Worm (Caenorhabditis elegans) whole organism, young adult: ENCODE measurements around the gene acr-12.
A peak's percentile ranks its signal among the peaks of the same experiment; 100 is the strongest.

Experiments
- B0336.3 ChIP-seq: fragments of 200-800 bp; sonication (Bioruptor generic); IDR thresholded peaks from 2 replicates; pipeline ENCODE4 v1.3.6; 2022; ENCODE audit warnings: missing genetic modification characterization, missing compliant biosample characterization
- F33H1.4 ChIP-seq: fragments of 200-800 bp; sonication (Bioruptor generic); IDR thresholded peaks from 2 replicates; pipeline ENCODE4 v1.3.6; 2022; ENCODE audit warnings: missing genetic modification reagents, missing genetic modification characterization, missing compliant biosample characterization
- F37B4.10 ChIP-seq: fragments of 200-800 bp; sonication (Bioruptor generic); IDR thresholded peaks from 2 replicates; pipeline ENCODE4 v1.3.6; 2022; ENCODE audit warnings: missing genetic modification characterization, missing compliant biosample characterization
- F52B5.7 ChIP-seq: sonication (generic microtip); optimal IDR thresholded peaks from 2 replicates; lab custom pipeline; 2016; ENCODE audit warnings: mild to moderate bottlenecking, missing genetic modification characterization, missing compliant biosample characterization
- K11D2.4 ChIP-seq: fragments of 200-800 bp; sonication (Bioruptor generic); IDR thresholded peaks from 2 replicates; pipeline ENCODE4 v1.3.6; 2022; ENCODE audit warnings: missing genetic modification reagents, missing genetic modification characterization, missing compliant biosample characterization
- T26A5.8 ChIP-seq: sonication (generic microtip); optimal IDR thresholded peaks from 2 replicates; lab custom pipeline; 2016; ENCODE audit warnings: missing genetic modification characterization, missing compliant biosample characterization
- akir-1 ChIP-seq: fragments of 200-800 bp; sonication (Bioruptor generic); optimal IDR thresholded peaks from 2 replicates; lab custom pipeline; 2018; ENCODE audit warnings: mild to moderate bottlenecking, missing genetic modification characterization, moderate library complexity, missing compliant biosample characterization
- cebp-1 ChIP-seq, 2 experiments: fragments of 200-800 bp in 1 of 2; sonication (Bioruptor generic) in 1 of 2; sonication (generic microtip) in 1 of 2; IDR thresholded peaks in 1 of 2; optimal IDR thresholded peaks in 1 of 2; 2 replicates each; pipeline versions ENCODE4 v1.3.6 to Lab custom; 2017 to 2022; ENCODE audit warnings: missing compliant biosample characterization in 2 of 2, missing genetic modification characterization in 2 of 2, mild to moderate bottlenecking in 1 of 2, missing genetic modification reagents in 1 of 2, moderate library complexity in 1 of 2
- ceh-100 ChIP-seq: fragments of 200-800 bp; sonication (Bioruptor generic); IDR thresholded peaks from 2 replicates; pipeline ENCODE4 v1.3.6; 2022; ENCODE audit warnings: missing genetic modification reagents, missing genetic modification characterization, missing compliant biosample characterization
- chd-7 ChIP-seq: sonication (generic microtip); optimal IDR thresholded peaks from 2 replicates; lab custom pipeline; 2016; ENCODE audit warnings: mild to moderate bottlenecking, missing genetic modification characterization, moderate library complexity, missing compliant biosample characterization
- dpl-1 ChIP-seq: fragments of 150-350 bp; optimal IDR thresholded peaks from 2 replicates; lab custom pipeline; 2014; ENCODE audit warnings: missing biosample characterization, missing genetic modification reagents, missing genetic modification characterization
- efl-1 ChIP-seq: fragments of 150-350 bp; optimal IDR thresholded peaks from 2 replicates; lab custom pipeline; 2014; ENCODE audit warnings: missing biosample characterization, missing genetic modification reagents, missing genetic modification characterization
- egl-44 ChIP-seq: fragments of 200-800 bp; sonication (Bioruptor generic); IDR thresholded peaks from 2 replicates; pipeline ENCODE4 v1.3.6; 2022; ENCODE audit warnings: missing genetic modification reagents, missing genetic modification characterization, missing compliant biosample characterization
- ekl-4 ChIP-seq: fragments of 200-800 bp; sonication (Bioruptor generic); IDR thresholded peaks from 2 replicates; pipeline ENCODE4 v1.3.6; 2022; ENCODE audit warnings: missing genetic modification reagents, missing genetic modification characterization, missing compliant biosample characterization
- hmg-20 ChIP-seq: fragments of 200-800 bp; sonication (Bioruptor generic); IDR thresholded peaks from 2 replicates; pipeline ENCODE4 v1.3.6; 2022; ENCODE audit warnings: missing genetic modification reagents, missing genetic modification characterization, missing compliant biosample characterization
- hsf-1 ChIP-seq: fragments of 200-800 bp; sonication (Bioruptor generic); IDR thresholded peaks from 2 replicates; pipeline ENCODE4 v1.3.6; 2022; ENCODE audit warnings: missing genetic modification reagents, missing genetic modification characterization, missing compliant biosample characterization
- lag-1 ChIP-seq: fragments of 200-800 bp; sonication (Bioruptor generic); IDR thresholded peaks from 2 replicates; pipeline ENCODE4 v1.3.6; 2022; ENCODE audit warnings: missing genetic modification reagents, missing genetic modification characterization, missing compliant biosample characterization
- let-526 ChIP-seq: fragments of 200-800 bp; sonication (Bioruptor generic); IDR thresholded peaks from 2 replicates; pipeline ENCODE4 v1.3.6; 2022; ENCODE audit warnings: missing genetic modification reagents, missing genetic modification characterization, missing compliant biosample characterization
- lin-35 ChIP-seq, 3 experiments: fragments of 150-350 bp in 2 of 3; sonication (generic microtip) in 1 of 3; optimal IDR thresholded peaks; 2 replicates each; lab custom pipeline; 2014 to 2018; ENCODE audit warnings: missing biosample characterization in 3 of 3, missing genetic modification characterization in 3 of 3, missing genetic modification reagents in 3 of 3
- lin-40 ChIP-seq: sonication (generic microtip); optimal IDR thresholded peaks from 2 replicates; lab custom pipeline; 2016; ENCODE audit warnings: missing genetic modification characterization, mild to moderate bottlenecking, missing compliant biosample characterization, missing genotype, missing genetic modification reagents
- lir-1 ChIP-seq: fragments of 200-800 bp; sonication (Bioruptor generic); conservative IDR thresholded peaks from 2 replicates; pipeline ENCODE4 v1.3.6; 2022; ENCODE audit warnings: missing genetic modification reagents, missing genetic modification characterization, missing compliant biosample characterization
- madf-8 ChIP-seq: fragments of 200-800 bp; sonication (Bioruptor generic); conservative IDR thresholded peaks from 2 replicates; pipeline ENCODE4 v1.3.6; 2022; ENCODE audit warnings: missing genetic modification reagents, missing genetic modification characterization, missing compliant biosample characterization
- nfyb-1 ChIP-seq: fragments of 200-800 bp; sonication (Bioruptor generic); IDR thresholded peaks from 2 replicates; pipeline ENCODE4 v1.3.6; 2022; ENCODE audit warnings: missing genetic modification reagents, missing genetic modification characterization, missing compliant biosample characterization
- nhr-80 ChIP-seq: sonication (generic microtip); optimal IDR thresholded peaks from 2 replicates; lab custom pipeline; 2016; ENCODE audit warnings: missing genetic modification characterization, missing compliant biosample characterization
- nhr-90 ChIP-seq: sonication (generic microtip); optimal IDR thresholded peaks from 2 replicates; lab custom pipeline; 2016; ENCODE audit warnings: missing genotype, mild to moderate bottlenecking, missing genetic modification characterization, missing compliant biosample characterization
- repo-1 ChIP-seq: sonication (generic microtip); optimal IDR thresholded peaks from 2 replicates; lab custom pipeline; 2017; ENCODE audit warnings: mild to moderate bottlenecking, missing genetic modification characterization, missing compliant biosample characterization
- snpc-1.1 ChIP-seq: sonication (generic microtip); optimal IDR thresholded peaks from 2 replicates; lab custom pipeline; 2017; ENCODE audit warnings: missing genetic modification characterization, mild to moderate bottlenecking, missing compliant biosample characterization, antibody characterized with exemption, moderate library complexity, missing genotype, missing genetic modification reagents; ENCODE audit not compliant: insufficient read depth
- snpc-1.3 ChIP-seq: sonication (generic microtip); optimal IDR thresholded peaks from 2 replicates; lab custom pipeline; 2017; ENCODE audit warnings: missing genetic modification characterization, mild to moderate bottlenecking, missing compliant biosample characterization, antibody characterized with exemption, moderate library complexity, missing genotype, missing genetic modification reagents; ENCODE audit not compliant: insufficient read depth
- somi-1 ChIP-seq: fragments of 200-800 bp; sonication (Bioruptor generic); optimal IDR thresholded peaks from 2 replicates; lab custom pipeline; 2018; ENCODE audit warnings: mild to moderate bottlenecking, missing genetic modification characterization, missing compliant biosample characterization
- ztf-22 ChIP-seq: fragments of 200-800 bp; sonication (Bioruptor generic); optimal IDR thresholded peaks from 2 replicates; lab custom pipeline; 2018; ENCODE audit warnings: mild to moderate bottlenecking, missing genetic modification characterization, moderate library complexity, missing compliant biosample characterization
- ztf-26 ChIP-seq: sonication (generic microtip); optimal IDR thresholded peaks from 2 replicates; lab custom pipeline; 2017; ENCODE audit warnings: missing genetic modification characterization, missing compliant biosample characterization

Gene acr-12

ce11 chrX:13528630-13529138, 4.0 kb upstream of the acr-12 start, which contains the start of gene F18H3.4 (continued):
- TF ChIP-seq lag-1 (GFP tag; lab: Robert Waterston, UW) (no peak), chd-7 (tag; lab: Kevin White, UChicago) (peak; percentile 12), hsf-1 (GFP tag; lab: Robert Waterston, UW) (no peak)

- TF ChIP-seq cebp-1 (GFP tag; IDR thresholded peaks at IDR 0.05; lab: Robert Waterston, UW) (peak; percentile 9; the same call in 1 of the 2 replicates), cebp-1 (tag; optimal IDR thresholded peaks at IDR 0.05; lab: Kevin White, UChicago) (peak; percentile 90), snpc-1.3 (tag; lab: Kevin White, UChicago) (no peak), repo-1 (tag; lab: Kevin White, UChicago) (no peak)
Observed at ce11 chrX:13530015-13530778, 2.5 kb upstream of the acr-12 start.

ce11 chrX:13536759-13537158, 4.1 kb downstream of the acr-12 start, which contains the start of gene R01E6.5:
R01E6.5 (plus strand) TSS chrX:13537059.
- TF ChIP-seq F52B5.7 (tag; lab: Kevin White, UChicago) (no peak), lin-35 (GFP tag; optimal IDR thresholded peaks at IDR 0.05; lab: Kevin White, UChicago) (no peak), B0336.3 (GFP tag; lab: Robert Waterston, UW) (no peak), hmg-20 (GFP tag; lab: Robert Waterston, UW) (no peak), nhr-90 (no peak), efl-1 (GFP tag; lab: Kevin White, UChicago) (no peak), egl-44 (no peak), akir-1 (GFP tag; lab: Kevin White, UChicago) (no peak), dpl-1 (no peak), lir-1 (GFP tag; lab: Robert Waterston, UW) (no peak), lag-1 (GFP tag; lab: Robert Waterston, UW) (no peak), snpc-1.1 (no peak), madf-8 (GFP tag; lab: Robert Waterston, UW) (no peak), nfyb-1 (no peak)

ce11 chrX:13539701-13540100, 7.0 kb downstream of the acr-12 start:
- no peak for TF ChIP-seq cebp-1 (GFP tag; IDR thresholded peaks at IDR 0.05; lab: Robert Waterston, UW)
- peak; percentile 5 for TF ChIP-seq cebp-1 (tag; optimal IDR thresholded peaks at IDR 0.05; lab: Kevin White, UChicago)
- no peak for TF ChIP-seq egl-44
- no peak for TF ChIP-seq ztf-22 (GFP tag; lab: Kevin White, UChicago)
- peak; percentile 7 for TF ChIP-seq ztf-26
- TF ChIP-seq T26A5.8: no peak
- TF ChIP-seq nhr-80 (tag; lab: Kevin White, UChicago): peak; percentile 37
- no peak for TF ChIP-seq ceh-100 (GFP tag; lab: Robert Waterston, UW)
- peak; percentile 50 for TF ChIP-seq lin-40 (tag; lab: Kevin White, UChicago)
- TF ChIP-seq F37B4.10 (GFP tag; lab: Robert Waterston, UW): no peak
- no peak for TF ChIP-seq let-526 (GFP tag; lab: Robert Waterston, UW)
- no peak for TF ChIP-seq ekl-4 (GFP tag; lab: Robert Waterston, UW)
- TF ChIP-seq akir-1 (GFP tag; lab: Kevin White, UChicago): no peak
- TF ChIP-seq K11D2.4 (GFP tag; lab: Robert Waterston, UW): peak; percentile 52; the same call in 1 of the 2 replicates
- TF ChIP-seq lag-1 (GFP tag; lab: Robert Waterston, UW): no peak
- TF ChIP-seq somi-1: peak; percentile 59
- TF ChIP-seq F33H1.4 (GFP tag; lab: Robert Waterston, UW): no peak
